Worm (Caenorhabditis elegans): ENCODE data around the gene C01G12.9.

DNA sequence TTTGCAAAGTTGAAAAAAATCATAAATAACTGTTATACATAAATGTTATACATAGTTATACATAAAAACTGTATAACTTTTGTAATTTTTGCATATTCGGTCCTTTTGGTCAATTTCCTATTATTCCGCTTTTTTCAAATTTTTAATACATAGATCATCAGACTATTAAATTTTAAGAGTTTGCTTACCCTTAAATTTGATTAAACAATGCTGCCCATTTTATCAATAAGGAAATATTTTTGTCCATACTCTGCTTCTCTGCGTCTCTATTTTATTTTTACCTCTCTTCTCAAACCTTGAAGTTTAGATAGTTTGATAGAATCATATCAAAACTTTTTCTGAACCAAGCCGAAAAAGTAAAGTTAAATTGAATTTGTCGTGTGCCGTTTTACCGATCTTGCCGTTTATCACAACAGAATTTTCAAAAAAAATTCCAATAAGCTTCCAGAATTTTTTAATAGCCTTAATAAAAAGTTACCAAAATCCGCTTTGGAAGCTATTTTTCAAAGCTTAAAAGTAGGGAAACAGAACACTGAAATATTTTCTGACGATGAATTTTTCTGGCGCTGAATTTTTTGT is 20.6 kb downstream of the C01G12.9 start:
- no peak for TF ChIP-seq aly-1 (tag; optimal IDR thresholded peaks at IDR 0.05)
- no peak for TF ChIP-seq B0310.2 (tag; optimal IDR thresholded peaks at IDR 0.05)
- TF ChIP-seq tra-4 (tag; optimal IDR thresholded peaks at IDR 0.05) = no peak
- TF ChIP-seq ama-1 (optimal IDR thresholded peaks at IDR 0.05) = no peak
- TF ChIP-seq ets-7 (tag; optimal IDR thresholded peaks at IDR 0.05) = no peak
- TF ChIP-seq F13C5.2 (tag; optimal IDR thresholded peaks at IDR 0.05) = no peak
- TF ChIP-seq tbx-11 (GFP tag; IDR thresholded peaks at IDR 0.05) = no peak
- no peak for TF ChIP-seq ceh-36 (tag; optimal IDR thresholded peaks at IDR 0.05)
- TF ChIP-seq flt-1 (GFP tag; IDR thresholded peaks at IDR 0.05) = no peak
- TF ChIP-seq hmg-4 (GFP tag; optimal IDR thresholded peaks at IDR 0.05) = no peak
- TF ChIP-seq scrt-1 (GFP tag; IDR thresholded peaks at IDR 0.05) = no peak
- no peak for TF ChIP-seq ceh-13 (GFP tag; optimal IDR thresholded peaks at IDR 0.05)

Measured in whole organism, early embryonic.